Worm (Caenorhabditis elegans): Measurements from ENCODE around the gene T02B11.6.

- no peak for TF ChIP-seq F49E8.2 (tag; optimal IDR thresholded peaks at IDR 0.05; ENCODE audit: borderline replicate concordance)
- TF ChIP-seq fkh-10 (GFP tag; optimal IDR thresholded peaks at IDR 0.05): no peak
- TF ChIP-seq skn-1 (tag; optimal IDR thresholded peaks at IDR 0.05): no peak
- no peak for TF ChIP-seq Y5F2A.4 (GFP tag; optimal IDR thresholded peaks at IDR 0.05)
- TF ChIP-seq lin-29 (GFP tag; IDR thresholded peaks at IDR 0.05): no peak
- no peak for TF ChIP-seq daf-19 (GFP tag; conservative IDR thresholded peaks at IDR 0.05)
- no peak for TF ChIP-seq lir-3 (tag; optimal IDR thresholded peaks at IDR 0.05)
These were observed 36.9 kb downstream of the T02B11.6 start, which contains the start of gene K09C6.3 for ce11 chrV:852184-852583.
